Worm (Caenorhabditis elegans) whole organism, L4 larva: ENCODE results near the gene sre-2.

ENCODE experiments used
- lin-29 ChIP-seq: fragments of 200-800 bp; sonication (Bioruptor generic); IDR thresholded peaks from 2 replicates; pipeline ENCODE4 v1.3.6; 2022; ENCODE audit warnings: missing genetic modification reagents, missing genetic modification characterization, missing compliant biosample characterization
- zag-1 ChIP-seq: fragments of 150-350 bp; optimal IDR thresholded peaks from 2 replicates; lab custom pipeline; 2014; ENCODE audit warnings: missing biosample characterization, missing genetic modification characterization

DNA sequence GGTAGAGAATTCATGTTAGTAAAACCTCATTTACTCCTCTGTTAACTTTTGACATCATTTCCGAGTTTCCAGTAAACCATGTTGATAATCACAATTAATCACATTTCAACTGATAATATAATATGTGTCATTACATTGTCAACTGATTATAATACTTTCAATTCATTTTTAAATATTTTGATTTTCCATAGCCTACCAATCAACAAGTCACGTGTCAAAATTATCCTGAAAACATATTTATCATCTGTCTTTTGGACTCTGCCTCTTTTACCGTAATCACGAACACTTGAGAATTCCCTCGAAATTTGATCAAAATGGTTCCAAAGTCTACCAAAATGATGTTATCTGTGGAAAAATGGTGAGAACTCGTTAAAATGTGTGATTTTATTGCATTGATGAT is 27.9 kb downstream of the sre-2 start:
- TF ChIP-seq lin-29 (GFP tag; lab: Robert Waterston, UW), result no peak
- TF ChIP-seq zag-1, result no peak
